Fruit fly (Drosophila melanogaster): ENCODE results near the gene CG31650.

DNA sequence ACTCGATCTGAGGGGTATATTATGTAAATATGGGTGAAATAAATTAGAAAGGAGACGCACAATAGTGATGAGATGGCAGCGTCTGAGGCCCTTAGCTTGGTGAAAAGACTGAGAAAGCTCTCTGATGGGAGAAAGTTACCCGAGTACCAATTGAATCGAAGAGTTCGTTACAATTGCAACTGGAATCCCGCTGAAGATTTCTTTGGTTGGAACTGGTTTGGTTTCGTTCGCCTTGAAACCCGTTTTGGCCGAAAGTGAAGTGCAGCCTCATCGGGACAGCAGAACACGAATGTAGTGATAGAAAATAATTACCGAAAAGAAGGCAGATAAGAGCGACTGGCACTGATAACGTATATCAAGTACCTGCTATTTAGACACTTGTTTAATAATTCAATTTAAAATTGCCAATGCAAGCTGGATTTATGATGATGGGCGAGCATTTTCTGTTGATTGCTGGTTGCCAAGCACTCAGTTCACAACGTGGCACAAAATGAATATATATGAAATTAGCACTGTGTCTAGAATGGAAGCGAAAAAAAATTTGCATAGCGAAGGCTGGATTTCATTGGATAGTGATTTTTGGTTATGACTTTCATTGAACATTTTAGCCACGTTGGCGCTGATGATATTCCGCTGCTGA lies 48.1 kb downstream of the CG31650 start:
- TF ChIP-seq CG8478 (optimal IDR thresholded peaks at IDR 0.05) = no peak
- TF ChIP-seq CTCF (optimal IDR thresholded peaks at IDR 0.05) = no peak

Measured in S2 (cell line).